Fruit fly (Drosophila melanogaster) whole organism, embryonic: Measurements from ENCODE around the gene mthl1.
A peak's percentile ranks its signal among the peaks of the same experiment; 100 is the strongest.

Experiments
- Adf1 ChIP-seq: fragments of 200-800 bp; sonication (Bioruptor generic); IDR thresholded peaks from 2 replicates; pipeline ENCODE4 v1.3.6; 2022; ENCODE audit warnings: missing biosample characterization, missing genetic modification characterization
- Atf3 ChIP-seq: fragments of 200-800 bp; sonication (Bioruptor generic); optimal IDR thresholded peaks from 3 replicates; lab custom pipeline; 2016; ENCODE audit warnings: missing biosample characterization, missing genetic modification characterization
- CG11093 ChIP-seq: fragments of 200-800 bp; sonication (Bioruptor generic); IDR thresholded peaks from 3 replicates; pipeline ENCODE4 v1.3.6; 2022; ENCODE audit warnings: missing biosample characterization, missing genetic modification characterization
- CG12219 ChIP-seq: fragments of 200-800 bp; sonication (Bioruptor generic); optimal IDR thresholded peaks from 3 replicates; lab custom pipeline; 2018; ENCODE audit warnings: missing biosample characterization, mild to moderate bottlenecking, missing genetic modification characterization
- CG12391 ChIP-seq: fragments of 200-800 bp; sonication (Bioruptor generic); optimal IDR thresholded peaks from 3 replicates; lab custom pipeline; 2018; ENCODE audit warnings: missing biosample characterization, mild to moderate bottlenecking, missing genetic modification characterization, moderate library complexity
- CG12744 ChIP-seq: fragments of 200-800 bp; sonication (Bioruptor generic); optimal IDR thresholded peaks from 2 replicates; lab custom pipeline; 2016; ENCODE audit warnings: missing biosample characterization, missing genetic modification characterization
- CG14860 ChIP-seq: fragments of 200-800 bp; sonication (Bioruptor generic); IDR thresholded peaks from 3 replicates; pipeline ENCODE4 v1.3.6; 2022; ENCODE audit warnings: missing biosample characterization, missing genetic modification characterization; ENCODE audit not compliant: partially characterized antibody
- CG1529 ChIP-seq: fragments of 200-800 bp; sonication (Bioruptor generic); optimal IDR thresholded peaks from 3 replicates; lab custom pipeline; 2018; ENCODE audit warnings: missing biosample characterization, missing genetic modification characterization
- CG16815 ChIP-seq: fragments of 200-800 bp; sonication (Bioruptor generic); optimal IDR thresholded peaks from 3 replicates; lab custom pipeline; 2017; ENCODE audit warnings: missing biosample characterization, mild to moderate bottlenecking, missing genetic modification characterization
- CG16863 ChIP-seq: fragments of 200-800 bp; sonication (Bioruptor generic); optimal IDR thresholded peaks from 3 replicates; lab custom pipeline; 2016; ENCODE audit warnings: missing biosample characterization, missing genetic modification characterization
- CG17568 ChIP-seq: fragments of 200-800 bp; sonication (Bioruptor generic); optimal IDR thresholded peaks from 2 replicates; lab custom pipeline; 2018; ENCODE audit warnings: missing biosample characterization, mild to moderate bottlenecking, missing genetic modification characterization, moderate library complexity
- CG17829 ChIP-seq: fragments of 200-800 bp; optimal IDR thresholded peaks from 2 replicates; lab custom pipeline; 2019; ENCODE audit warnings: missing biosample characterization, mild to moderate bottlenecking, missing genetic modification characterization, moderate library complexity
- CG17912 ChIP-seq: fragments of 200-800 bp; sonication (Bioruptor generic); optimal IDR thresholded peaks from 2 replicates; lab custom pipeline; 2018; ENCODE audit warnings: missing biosample characterization, mild to moderate bottlenecking, missing genetic modification characterization
- CG1792 ChIP-seq: fragments of 200-800 bp; sonication (Bioruptor generic); optimal IDR thresholded peaks from 2 replicates; lab custom pipeline; 2016; ENCODE audit warnings: missing biosample characterization, missing genetic modification characterization
- CG18476 ChIP-seq: fragments of 200-800 bp; sonication (Bioruptor generic); optimal IDR thresholded peaks from 2 replicates; lab custom pipeline; 2016; ENCODE audit warnings: missing biosample characterization, mild to moderate bottlenecking, missing genetic modification characterization
- CG18599 ChIP-seq: fragments of 200-800 bp; sonication (Bioruptor generic); optimal IDR thresholded peaks from 3 replicates; lab custom pipeline; 2017; ENCODE audit warnings: missing biosample characterization, missing genetic modification characterization, mild to moderate bottlenecking, moderate library complexity, missing genetic modification reagents
- CG2129 ChIP-seq: fragments of 200-800 bp; sonication (Bioruptor generic); IDR thresholded peaks from 2 replicates; pipeline ENCODE4 v1.3.6; 2022; ENCODE audit warnings: missing biosample characterization, missing genetic modification characterization; ENCODE audit not compliant: partially characterized antibody
- CG32767 ChIP-seq: fragments of 200-800 bp; sonication (Bioruptor generic); IDR thresholded peaks from 2 replicates; pipeline ENCODE4 v1.3.6; 2022; ENCODE audit warnings: missing biosample characterization, missing genetic modification characterization
- CG32772 ChIP-seq: fragments of 200-800 bp; sonication (Bioruptor generic); IDR thresholded peaks from 2 replicates; pipeline ENCODE4 v1.3.6; 2022; ENCODE audit warnings: missing biosample characterization, missing genetic modification characterization
- CG4854 ChIP-seq: fragments of 200-800 bp; sonication (Bioruptor generic); optimal IDR thresholded peaks from 2 replicates; lab custom pipeline; 2016; ENCODE audit warnings: missing biosample characterization, missing genetic modification characterization, inconsistent platforms
- CG7357 ChIP-seq: fragments of 200-800 bp; sonication (Bioruptor generic); IDR thresholded peaks from 3 replicates; pipeline ENCODE4 v1.3.6; 2022; ENCODE audit warnings: missing biosample characterization, missing genetic modification characterization
- CG9932 ChIP-seq: fragments of 200-800 bp; sonication (Bioruptor generic); IDR thresholded peaks from 2 replicates; pipeline ENCODE4 v1.3.6; 2022; ENCODE audit warnings: missing biosample characterization, missing genetic modification characterization
- Camta ChIP-seq: fragments of 200-800 bp; sonication (Bioruptor generic); optimal IDR thresholded peaks from 2 replicates; lab custom pipeline; 2016; ENCODE audit warnings: missing biosample characterization, missing genetic modification characterization
- CrebB ChIP-seq: fragments of 200-800 bp; sonication (Bioruptor generic); optimal IDR thresholded peaks from 3 replicates; lab custom pipeline; 2018; ENCODE audit warnings: missing biosample characterization, mild to moderate bottlenecking, missing genetic modification characterization
- D19A ChIP-seq: fragments of 200-800 bp; optimal IDR thresholded peaks from 3 replicates; lab custom pipeline; 2019; ENCODE audit warnings: missing biosample characterization, mild to moderate bottlenecking, missing genetic modification characterization, moderate library complexity
- Fer1 ChIP-seq: fragments of 200-800 bp; sonication (Bioruptor generic); optimal IDR thresholded peaks from 2 replicates; lab custom pipeline; 2017; ENCODE audit warnings: missing biosample characterization, mild to moderate bottlenecking, missing genetic modification characterization
- Fer2 ChIP-seq: fragments of 200-800 bp; sonication (Bioruptor generic); optimal IDR thresholded peaks from 2 replicates; lab custom pipeline; 2018; ENCODE audit warnings: missing biosample characterization, mild to moderate bottlenecking, missing genetic modification characterization, moderate library complexity
- H15 ChIP-seq: fragments of 200-800 bp; sonication (Bioruptor generic); IDR thresholded peaks from 3 replicates; pipeline ENCODE4 v1.3.6; 2022; ENCODE audit warnings: missing biosample characterization, missing genetic modification characterization
- HLHmδ ChIP-seq: fragments of 200-800 bp; sonication (Bioruptor generic); optimal IDR thresholded peaks from 2 replicates; lab custom pipeline; 2018; ENCODE audit warnings: missing biosample characterization, mild to moderate bottlenecking, missing genetic modification characterization, moderate library complexity
- Hand ChIP-seq: fragments of 200-800 bp; sonication (Bioruptor generic); optimal IDR thresholded peaks from 2 replicates; lab custom pipeline; 2017; ENCODE audit warnings: mild to moderate bottlenecking, missing biosample characterization, missing genetic modification reagents, missing genetic modification characterization
- HmgD ChIP-seq: fragments of 200-800 bp; sonication (Bioruptor generic); optimal IDR thresholded peaks from 3 replicates; lab custom pipeline; 2016; ENCODE audit warnings: missing biosample characterization, missing genetic modification characterization
- Nf-YC ChIP-seq: fragments of 200-800 bp; optimal IDR thresholded peaks from 3 replicates; lab custom pipeline; 2019; ENCODE audit warnings: missing biosample characterization, mild to moderate bottlenecking, missing genetic modification characterization, moderate library complexity
- Pdp1 ChIP-seq, 2 experiments: fragments of 200-800 bp; sonication (Bioruptor generic); optimal IDR thresholded peaks; 3 replicates each; lab custom pipeline; 2016; ENCODE audit warnings: missing biosample characterization in 2 of 2, missing genetic modification characterization in 2 of 2, mild to moderate bottlenecking in 1 of 2, moderate library complexity in 1 of 2
- Side ChIP-seq: fragments of 200-800 bp; sonication (Bioruptor generic); optimal IDR thresholded peaks from 2 replicates; lab custom pipeline; 2016; ENCODE audit warnings: missing biosample characterization, missing genetic modification characterization
- Stat92E ChIP-seq, 3 experiments: fragments of >200 bp in 2 of 3; fragments of 200-800 bp in 1 of 3; sonication (Bioruptor generic) in 1 of 3; optimal IDR thresholded peaks; 2 replicates each; lab custom pipeline; 2017 to 2019; ENCODE audit warnings: missing biosample characterization in 3 of 3, missing genetic modification characterization in 3 of 3, mild to moderate bottlenecking in 1 of 3, moderate library complexity in 1 of 3
- Tbp ChIP-seq: fragments of >200 bp; optimal IDR thresholded peaks from 2 replicates; lab custom pipeline; 2018; ENCODE audit warnings: missing biosample characterization, missing genetic modification characterization
- fd102C ChIP-seq: fragments of 200-800 bp; sonication (Bioruptor generic); optimal IDR thresholded peaks from 2 replicates; lab custom pipeline; 2018; ENCODE audit warnings: missing biosample characterization, mild to moderate bottlenecking, missing genetic modification characterization, moderate library complexity
- fd64A ChIP-seq: fragments of 200-800 bp; sonication (Bioruptor generic); optimal IDR thresholded peaks from 3 replicates; lab custom pipeline; 2018; ENCODE audit warnings: missing biosample characterization, mild to moderate bottlenecking, missing genetic modification characterization
- ftz-f1 ChIP-seq: fragments of 200-800 bp; sonication (Bioruptor generic); optimal IDR thresholded peaks from 2 replicates; lab custom pipeline; 2016; ENCODE audit warnings: missing biosample characterization, missing genetic modification characterization
- hkb ChIP-seq, 2 experiments: fragments of 200-800 bp in 1 of 2; fragments of >200 bp in 1 of 2; sonication (Bioruptor generic) in 1 of 2; IDR thresholded peaks in 1 of 2; optimal IDR thresholded peaks in 1 of 2; 2 replicates each; pipeline versions ENCODE4 v1.3.6 to Lab custom; 2017 to 2022; ENCODE audit warnings: missing biosample characterization in 1 of 2, missing genetic modification characterization in 1 of 2
- lab ChIP-seq: fragments of 200-800 bp; sonication (Bioruptor generic); optimal IDR thresholded peaks from 3 replicates; lab custom pipeline; 2017; ENCODE audit warnings: missing biosample characterization, missing genetic modification characterization, mild to moderate bottlenecking, moderate library complexity, missing genetic modification reagents
- pzg ChIP-seq: fragments of 200-800 bp; sonication (Bioruptor generic); optimal IDR thresholded peaks from 3 replicates; lab custom pipeline; 2018; ENCODE audit warnings: missing biosample characterization, mild to moderate bottlenecking, missing genetic modification characterization, moderate library complexity
- ro ChIP-seq: fragments of 200-800 bp; sonication (Bioruptor generic); IDR thresholded peaks from 2 replicates; pipeline ENCODE4 v1.3.6; 2022; ENCODE audit warnings: missing biosample characterization, missing genetic modification characterization
- tap ChIP-seq: fragments of 200-800 bp; optimal IDR thresholded peaks from 3 replicates; lab custom pipeline; 2019; ENCODE audit warnings: missing biosample characterization, mild to moderate bottlenecking, missing genetic modification characterization, moderate library complexity
- tio ChIP-seq: fragments of 200-800 bp; sonication (Bioruptor generic); optimal IDR thresholded peaks from 2 replicates; lab custom pipeline; 2017; ENCODE audit warnings: missing biosample characterization, missing genetic modification characterization, inconsistent platforms
- z ChIP-seq: fragments of 200-800 bp; sonication (Bioruptor generic); IDR thresholded peaks from 3 replicates; pipeline ENCODE4 v1.3.6; 2022; ENCODE audit warnings: missing biosample characterization, missing genetic modification characterization
- zf30C ChIP-seq: fragments of 200-800 bp; sonication (Bioruptor generic); optimal IDR thresholded peaks from 3 replicates; lab custom pipeline; 2018; ENCODE audit warnings: missing biosample characterization, mild to moderate bottlenecking, missing genetic modification characterization

The mthl1 gene

dm6 chrX:16637594-16638485 is 2.9 kb upstream of the mthl1 start, which contains the start of gene RpS19a (continued):
- TF ChIP-seq CG12391 (peak; percentile 72), CG17829 (tag; lab: Kevin White, UChicago) (peak; percentile 45), CG4854 (GFP tag; lab: Kevin White, UChicago) (peak; percentile 65), CG7357 (no peak), CG1792 (GFP tag; lab: Kevin White, UChicago) (no peak), lab (GFP tag; lab: Kevin White, UChicago) (peak; percentile 94), CG1529 (GFP tag; lab: Kevin White, UChicago) (peak; percentile 81), fd102C (GFP tag; lab: Kevin White, UChicago) (peak; percentile 53), ftz-f1 (GFP tag; lab: Kevin White, UChicago) (no peak), CG12744 (GFP tag; lab: Kevin White, UChicago) (no peak), ro (no peak; the same call in 1 of the 2 replicates), z (GFP tag; lab: Robert Waterston, UW) (no peak), Camta (GFP tag; lab: Kevin White, UChicago) (peak; percentile 41), Pdp1 (GFP tag; optimal IDR thresholded peaks at IDR 0.05; lab: Kevin White, UChicago) (peak; percentile 7 to 34), tio (peak; percentile 14), Tbp (GFP tag; lab: Kevin White, UChicago) (no peak), CrebB (peak; percentile 87), HmgD (GFP tag; lab: Kevin White, UChicago) (peak; percentile 40), Atf3 (no peak), CG18599 (peak; percentile 79), zf30C (GFP tag; lab: Kevin White, UChicago) (peak; percentile 42), CG2129 (GFP tag; lab: Robert Waterston, UW) (no peak; the same call in 1 of the 2 replicates), D19A (tag; lab: Kevin White, UChicago) (peak; percentile 48), CG11093 (GFP tag; lab: Robert Waterston, UW) (no peak), tap (tag; lab: Kevin White, UChicago) (peak; percentile 50), Nf-YC (tag; lab: Kevin White, UChicago) (peak; percentile 66), Stat92E (GFP tag; optimal IDR thresholded peaks at IDR 0.05; lab: Kevin White, UChicago) (peak in 1 of 3 experiments; percentile 35), HLHmδ (peak; percentile 97), hkb (optimal IDR thresholded peaks at IDR 0.05; lab: Kevin White, UChicago) (no peak), hkb (GFP tag; IDR thresholded peaks at IDR 0.05; lab: Robert Waterston, UW) (peak; percentile 70), Side (GFP tag; lab: Kevin White, UChicago) (peak; percentile 65), CG16863 (GFP tag; lab: Kevin White, UChicago) (peak; percentile 30), CG17568 (GFP tag; lab: Kevin White, UChicago) (peak; percentile 92), Adf1 (no peak), Hand (GFP tag; lab: Kevin White, UChicago) (peak; percentile 88), CG32767 (GFP tag; lab: Robert Waterston, UW) (no peak), CG9932 (GFP tag; lab: Robert Waterston, UW) (peak; percentile 54; the same call in 1 of the 2 replicates), CG14860 (GFP tag; lab: Robert Waterston, UW) (0 out of 3 replicates have a peak, but pooled peaks have one; percentile 34), CG32772 (GFP tag; lab: Robert Waterston, UW) (peak; percentile 33; the same call in 1 of the 2 replicates), fd64A (peak; percentile 87), pzg (GFP tag; lab: Kevin White, UChicago) (no peak), H15 (peak; percentile 67; the same call in 2 of the 3 replicates), CG18476 (GFP tag; lab: Kevin White, UChicago) (peak; percentile 14), CG16815 (GFP tag; lab: Kevin White, UChicago) (peak; percentile 1), CG12219 (GFP tag; lab: Kevin White, UChicago) (peak; percentile 78), Fer2 (tag; lab: Kevin White, UChicago) (peak; percentile 54), Fer1 (peak; percentile 89), CG17912 (GFP tag; lab: Kevin White, UChicago) (peak; percentile 94)
